Fruit fly (Drosophila melanogaster): ENCODE measurements around the gene CG17568.
A peak's percentile ranks its signal among the peaks of the same experiment; 100 is the strongest.

The CG17568 gene

DNA sequence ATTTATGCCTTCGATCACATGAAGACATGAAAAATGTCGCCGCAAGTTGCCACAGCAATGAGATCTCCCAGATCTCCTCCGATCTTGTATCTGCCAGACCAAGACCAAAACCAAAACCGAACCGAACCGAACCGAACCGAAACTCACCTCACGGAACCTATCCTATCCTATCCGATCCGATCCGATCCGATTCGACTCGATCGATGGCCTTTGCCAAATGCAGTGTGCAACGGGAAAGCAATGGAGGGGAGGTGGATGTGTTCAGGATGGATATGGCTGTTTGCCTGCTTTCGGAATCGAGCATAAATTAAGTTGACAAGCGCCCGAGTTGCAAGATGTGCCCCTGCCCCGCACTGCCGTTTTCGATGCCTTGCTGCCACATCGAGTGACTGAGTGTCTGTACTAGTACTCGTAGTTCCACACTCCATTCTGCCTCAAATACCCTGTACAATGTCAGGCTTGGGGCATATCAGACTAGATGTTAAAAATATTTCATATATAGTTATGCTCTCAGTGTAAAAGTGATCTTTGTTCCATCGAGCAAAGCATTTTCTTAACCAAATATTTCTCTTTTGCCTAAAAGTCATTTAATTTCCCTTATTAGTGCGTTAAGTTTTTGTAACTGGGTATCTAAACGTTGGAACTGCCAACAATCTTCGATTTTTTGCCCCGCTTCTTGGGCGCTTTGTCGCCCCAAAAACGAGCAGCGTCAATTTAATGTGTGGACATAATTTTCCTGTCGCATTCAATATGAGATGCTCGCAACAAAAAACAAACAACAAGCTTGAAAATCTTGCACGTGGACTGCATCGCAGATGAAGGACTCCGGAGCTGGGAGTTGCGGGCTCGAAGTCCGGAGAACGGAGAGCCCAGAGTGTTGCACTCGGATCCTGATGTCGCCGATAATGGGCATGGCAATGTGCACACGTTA, 44.7 kb upstream of the CG17568 start (continued):
- TF ChIP-seq CG2889 (GFP tag; IDR thresholded peaks at IDR 0.05) (no peak), CG10979 (tag; optimal IDR thresholded peaks at IDR 0.05) (peak; percentile 91), MBD-R2 (GFP tag; IDR thresholded peaks at IDR 0.05) (no peak), CG10565 (GFP tag; optimal IDR thresholded peaks at IDR 0.05) (peak; percentile 55), CG15011 (GFP tag; optimal IDR thresholded peaks at IDR 0.05) (no peak), Hr78 (GFP tag; optimal IDR thresholded peaks at IDR 0.05) (no peak), oc (tag; optimal IDR thresholded peaks at IDR 0.05) (peak; percentile 78), CG11456 (GFP tag; IDR thresholded peaks at IDR 0.05) (peak; percentile 54; the same call in 1 of the 3 replicates), Rfx (GFP tag; IDR thresholded peaks at IDR 0.05) (no peak), chif (GFP tag; optimal IDR thresholded peaks at IDR 0.05) (peak; percentile 80 to 92), prd (optimal IDR thresholded peaks at IDR 0.05) (no peak), prd (GFP tag; IDR thresholded peaks at IDR 0.05) (peak; percentile 92; the same call in 2 of the 3 replicates), sd (tag; optimal IDR thresholded peaks at IDR 0.05) (no peak), CG12236 (GFP tag; optimal IDR thresholded peaks at IDR 0.05) (peak; percentile 77), lola (GFP tag; optimal IDR thresholded peaks at IDR 0.05) (peak in 1 of 3 experiments; percentile 87), tap (tag; optimal IDR thresholded peaks at IDR 0.05) (peak; percentile 58), NC2β (GFP tag; optimal IDR thresholded peaks at IDR 0.05) (peak; percentile 82), CG18619 (GFP tag; optimal IDR thresholded peaks at IDR 0.05) (peak; percentile 47), jumu (GFP tag; optimal IDR thresholded peaks at IDR 0.05) (peak; percentile 82), sc (optimal IDR thresholded peaks at IDR 0.05) (no peak), sc (GFP tag; optimal IDR thresholded peaks at IDR 0.05) (peak; percentile 84), Pdp1 (GFP tag; optimal IDR thresholded peaks at IDR 0.05) (peak; percentile 77 to 84), CG31365 (tag; optimal IDR thresholded peaks at IDR 0.05) (no peak), scrt (GFP tag; optimal IDR thresholded peaks at IDR 0.05) (no peak), slou (GFP tag; optimal IDR thresholded peaks at IDR 0.05) (peak; percentile 71), CG3163 (GFP tag; optimal IDR thresholded peaks at IDR 0.05) (peak; percentile 19), Hsf (GFP tag; optimal IDR thresholded peaks at IDR 0.05) (peak; percentile 82), salm (tag; optimal IDR thresholded peaks at IDR 0.05) (peak; percentile 54), CG1233 (GFP tag; optimal IDR thresholded peaks at IDR 0.05) (peak; percentile 45), kni (GFP tag; optimal IDR thresholded peaks at IDR 0.05) (no peak), ind (GFP tag; optimal IDR thresholded peaks at IDR 0.05) (peak; percentile 52), CG4854 (GFP tag; optimal IDR thresholded peaks at IDR 0.05) (peak; percentile 67), CG11085 (GFP tag; IDR thresholded peaks at IDR 0.05) (no peak), nau (GFP tag; optimal IDR thresholded peaks at IDR 0.05) (peak; percentile 17), MTF-1 (GFP tag; optimal IDR thresholded peaks at IDR 0.05; ENCODE audit: borderline replicate concordance) (no peak), gem (tag; optimal IDR thresholded peaks at IDR 0.05) (peak; percentile 91), Jarid2 (GFP tag; optimal IDR thresholded peaks at IDR 0.05) (peak; percentile 20), HLHmδ (GFP tag; optimal IDR thresholded peaks at IDR 0.05) (no peak), CG2116 (GFP tag; optimal IDR thresholded peaks at IDR 0.05) (peak; percentile 30), Opbp (GFP tag; IDR thresholded peaks at IDR 0.05; ENCODE audit: partially characterized antibody) (no peak), crc (GFP tag; optimal IDR thresholded peaks at IDR 0.05) (peak; percentile 52), HmgZ (tag; optimal IDR thresholded peaks at IDR 0.05) (peak; percentile 13), CG12219 (GFP tag; optimal IDR thresholded peaks at IDR 0.05) (peak; percentile 76), CG7357 (GFP tag; IDR thresholded peaks at IDR 0.05) (peak; percentile 70; the same call in 2 of the 3 replicates), CG32767 (GFP tag; IDR thresholded peaks at IDR 0.05) (peak; percentile 48; the same call in 1 of the 2 replicates), cas (GFP tag; IDR thresholded peaks at IDR 0.05) (no peak), ewg (GFP tag; optimal IDR thresholded peaks at IDR 0.05) (peak; percentile 75), CG4820 (GFP tag; optimal IDR thresholded peaks at IDR 0.05) (peak; percentile 87)
